Worm (Caenorhabditis elegans) whole organism, L4 larva: ENCODE data around the gene mrps-17.

ENCODE experiments used
- dpl-1 ChIP-seq: fragments of 150-350 bp; optimal IDR thresholded peaks from 2 replicates; lab custom pipeline; 2014; ENCODE audit warnings: missing biosample characterization, missing genetic modification reagents, missing genetic modification characterization
- nhr-111 ChIP-seq: fragments of 200-800 bp; sonication (Bioruptor generic); optimal IDR thresholded peaks from 2 replicates; lab custom pipeline; 2018; ENCODE audit warnings: mild to moderate bottlenecking, missing genetic modification characterization, missing compliant biosample characterization
- nhr-41 ChIP-seq: fragments of 200-800 bp; sonication (Bioruptor generic); IDR thresholded peaks from 2 replicates; pipeline ENCODE4 v1.3.6; 2022; ENCODE audit warnings: missing genetic modification reagents, missing genetic modification characterization, missing compliant biosample characterization
- unc-62 ChIP-seq, 3 experiments: fragments of 150-350 bp in 1 of 3; sonication (generic microtip); optimal IDR thresholded peaks in 2 of 3; peaks in 1 of 3; 1 replicate in 1 of 3; 2 replicates in 2 of 3; lab custom pipeline; 2014 to 2017; ENCODE audit warnings: missing biosample characterization in 3 of 3, missing genetic modification characterization in 3 of 3, missing genetic modification reagents in 3 of 3, missing genotype in 1 of 3

- TF ChIP-seq dpl-1 (GFP tag; lab: Kevin White, UChicago) (peak; percentile 81), nhr-41 (GFP tag; lab: Robert Waterston, UW) (no peak), nhr-111 (GFP tag; lab: Kevin White, UChicago) (no peak), unc-62 (GFP tag; optimal IDR thresholded peaks at IDR 0.05 in 1 of 2; lab: Kevin White, UChicago) (peak in 1 of 2 experiments; percentile 65), unc-62 (tag; optimal IDR thresholded peaks at IDR 0.05; lab: Kevin White, UChicago) (no peak)
Observed at ce11 chrIII:6453665-6454064, 22.1 kb upstream of the mrps-17 start.
